Worm (Caenorhabditis elegans) whole organism, dauer: ENCODE measurements around the gene F35A5.2.

Experiments
- unc-62 ChIP-seq: sonication (generic microtip); optimal IDR thresholded peaks from 2 replicates; lab custom pipeline; 2017; ENCODE audit warnings: missing biosample characterization, missing genetic modification reagents, missing genetic modification characterization

Gene F35A5.2

ce11 chrX:3788483-3788882, 16.5 kb upstream of the F35A5.2 start:
- TF ChIP-seq unc-62 = no peak

- TF ChIP-seq unc-62 = no peak
Observed at ce11 chrX:3791098-3791497, 13.8 kb upstream of the F35A5.2 start.

- no peak for TF ChIP-seq unc-62
Observed at ce11 chrX:3792715-3793114, 12.2 kb upstream of the F35A5.2 start, which contains the start of gene idpp-5. Gene idpp-5 (minus strand): TSS chrX:3792815.

DNA sequence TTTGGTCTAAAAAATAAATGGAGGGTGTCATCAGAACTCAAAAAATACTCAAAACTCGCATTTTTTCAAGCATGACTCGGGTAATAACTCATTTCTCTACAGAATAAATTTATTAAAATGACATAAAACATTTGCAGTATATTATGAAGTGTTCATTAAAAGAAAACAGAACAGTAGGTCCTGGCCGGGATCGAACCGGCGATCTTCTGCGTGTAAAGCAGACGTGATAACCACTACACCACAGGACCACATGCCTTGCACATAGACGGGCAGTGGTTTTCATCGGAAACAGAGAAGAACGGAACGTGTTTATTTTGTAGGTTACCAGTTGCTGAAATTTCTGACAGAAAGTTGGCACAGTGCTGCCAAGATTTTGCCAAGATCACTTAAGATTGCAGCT, 11.5 kb upstream of the F35A5.2 start:
- TF ChIP-seq unc-62 = no peak

DNA sequence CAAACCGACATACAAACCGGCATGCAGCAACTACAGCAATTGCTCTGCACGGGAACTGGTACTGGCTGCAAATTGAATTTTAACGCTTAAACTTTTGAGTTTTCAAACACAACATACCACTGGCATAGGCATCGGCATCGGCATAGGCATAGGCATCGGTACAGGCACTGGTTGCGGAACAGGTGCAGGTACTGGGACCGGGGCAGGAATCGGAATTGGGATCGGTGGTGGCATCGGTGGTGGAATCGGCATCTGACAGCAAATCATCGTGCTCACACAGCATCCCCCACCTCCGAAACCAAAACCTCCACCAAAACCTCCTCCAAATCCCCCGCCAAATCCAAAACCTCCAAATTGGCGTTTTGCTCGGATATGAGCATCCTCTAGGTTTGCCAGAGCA, 10.8 kb upstream of the F35A5.2 start:
- TF ChIP-seq unc-62 = no peak

DNA sequence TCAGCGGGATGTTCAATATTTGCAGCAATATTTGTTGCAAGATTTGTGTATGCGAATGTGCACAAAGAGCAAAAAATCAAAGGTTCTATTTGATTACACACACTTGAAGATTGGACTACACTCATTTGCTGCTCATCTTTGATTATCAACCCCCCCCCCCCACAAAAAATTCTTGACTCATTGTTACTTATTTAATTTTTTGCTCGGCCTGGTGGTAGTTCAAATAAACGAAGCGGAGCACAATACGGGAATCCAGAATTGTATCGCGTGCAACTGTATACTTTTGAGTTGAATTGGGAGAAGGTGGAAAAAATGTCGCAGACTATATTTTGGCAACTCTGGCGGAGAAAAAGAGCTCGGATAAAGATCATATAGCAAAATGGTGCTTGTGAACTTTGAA, 9.3 kb upstream of the F35A5.2 start, which contains the start of gene F35A5.5:
TSS of gene F35A5.5 (minus strand) at position 101 of the 400 bp plus-strand sequence.
- no peak for TF ChIP-seq unc-62

ce11 chrX:3797882-3798281, 7.1 kb upstream of the F35A5.2 start, which contains the start of gene abu-10:
Gene abu-10 (plus strand): TSS chrX:3798182.
- no peak for TF ChIP-seq unc-62

ce11 chrX:3798288-3798687, 6.6 kb upstream of the F35A5.2 start:
- TF ChIP-seq unc-62 = no peak

DNA sequence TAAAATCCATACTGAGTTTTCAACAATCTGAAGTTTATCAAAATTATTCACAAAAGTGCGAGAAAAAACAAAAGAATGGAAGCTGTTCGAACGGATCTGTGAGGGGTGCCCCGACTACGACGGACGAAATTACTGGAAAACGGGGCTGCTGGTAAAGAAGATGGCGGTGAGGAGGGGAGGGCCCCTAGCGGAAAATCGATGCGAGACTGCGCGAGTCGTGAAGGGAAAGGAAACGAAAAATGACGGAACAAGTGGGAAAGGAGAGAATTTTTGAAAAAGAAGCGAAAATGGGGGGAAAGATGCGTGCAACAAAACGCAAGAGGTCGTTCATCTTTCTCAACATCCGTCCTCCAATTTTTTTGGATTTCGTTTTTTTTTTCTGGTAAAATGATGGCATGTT, 2.2 kb upstream of the F35A5.2 start:
- TF ChIP-seq unc-62 = no peak

ce11 chrX:3803314-3803713, 1.6 kb upstream of the F35A5.2 start, which contains the start of gene F35A5.8:
Gene F35A5.8 (minus strand): TSS chrX:3803464.
- TF ChIP-seq unc-62 = no peak

ce11 chrX:3807166-3807565, 2.2 kb downstream of the F35A5.2 start, which contains the start of gene F35A5.1:
Gene F35A5.1 (plus strand): TSS chrX:3807466.
- no peak for TF ChIP-seq unc-62

- no peak for TF ChIP-seq unc-62
Observed at ce11 chrX:3814827-3815226, 9.9 kb downstream of the F35A5.2 start.

DNA sequence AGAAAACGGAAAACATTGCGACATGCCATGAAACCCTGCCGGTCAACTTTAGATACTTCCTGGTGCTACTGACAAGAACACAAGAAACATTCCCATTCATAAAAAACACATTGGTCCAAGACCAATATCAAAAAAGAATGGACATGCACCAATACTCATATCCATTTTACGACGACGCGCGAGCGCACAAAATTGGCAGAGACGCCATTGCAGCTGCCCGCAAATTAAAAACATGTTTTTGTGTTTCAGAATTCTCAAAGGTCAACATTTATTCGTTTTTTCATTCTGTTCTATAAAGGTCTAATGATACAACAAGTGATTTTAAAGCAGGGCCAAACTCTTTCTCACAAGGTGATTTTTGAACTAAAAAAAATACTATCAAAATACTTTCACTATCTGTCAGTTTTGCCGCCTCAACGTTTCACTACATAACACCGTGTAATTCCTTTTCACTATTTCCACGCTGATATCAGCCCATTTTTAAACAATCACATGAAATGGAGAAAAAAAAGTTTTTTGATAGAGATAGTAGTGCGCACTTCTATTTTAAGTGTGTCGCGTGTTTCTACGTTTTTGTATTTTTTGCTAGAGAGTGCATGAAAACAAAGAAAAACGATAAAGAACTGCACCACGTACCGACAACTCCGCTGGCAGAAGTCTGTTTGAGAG, 14.1 kb downstream of the F35A5.2 start:
- TF ChIP-seq unc-62 = no peak

ce11 chrX:3819697-3820096, 14.8 kb downstream of the F35A5.2 start:
- TF ChIP-seq unc-62 = no peak

- TF ChIP-seq unc-62 = no peak
Observed at ce11 chrX:3820666-3821065, 15.7 kb downstream of the F35A5.2 start.

DNA sequence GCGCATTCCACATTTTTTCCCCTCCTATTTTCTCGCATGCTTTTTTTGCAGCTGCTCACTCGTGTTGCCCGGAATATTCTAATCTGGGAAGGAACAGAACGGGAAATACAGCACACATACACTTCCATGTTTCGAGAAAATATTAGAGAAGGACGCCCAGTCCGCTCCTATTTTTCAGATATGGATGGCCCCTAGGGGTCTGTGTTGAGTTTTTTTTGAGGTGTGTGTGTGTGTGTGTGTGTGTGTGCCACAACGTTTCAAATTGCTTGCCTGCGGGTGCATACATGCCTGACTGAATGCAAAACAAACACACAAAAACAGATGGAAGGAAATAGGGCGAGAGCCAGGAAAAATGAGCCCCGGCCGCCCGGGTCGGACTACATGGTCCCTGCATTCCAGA, 16.7 kb downstream of the F35A5.2 start:
- TF ChIP-seq unc-62 = no peak

DNA sequence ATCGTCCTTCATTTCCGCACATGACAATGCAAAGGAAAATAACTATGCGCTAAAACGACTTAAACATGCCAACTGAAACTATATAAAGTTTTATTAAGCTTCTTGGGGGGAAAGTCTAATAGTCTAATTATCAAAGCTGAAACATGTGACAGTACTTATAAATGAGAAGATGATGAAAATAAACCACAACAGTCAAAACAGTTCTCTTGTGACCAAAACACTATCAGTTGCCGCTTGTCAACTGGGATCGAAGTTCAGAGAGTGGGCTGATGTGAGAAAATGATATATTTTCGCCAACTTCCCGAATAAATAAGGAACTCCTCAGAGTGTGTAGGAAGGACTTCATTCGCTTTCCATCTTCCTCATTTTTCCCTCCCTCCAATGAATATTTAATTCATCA, 17.1 kb downstream of the F35A5.2 start:
- no peak for TF ChIP-seq unc-62

DNA sequence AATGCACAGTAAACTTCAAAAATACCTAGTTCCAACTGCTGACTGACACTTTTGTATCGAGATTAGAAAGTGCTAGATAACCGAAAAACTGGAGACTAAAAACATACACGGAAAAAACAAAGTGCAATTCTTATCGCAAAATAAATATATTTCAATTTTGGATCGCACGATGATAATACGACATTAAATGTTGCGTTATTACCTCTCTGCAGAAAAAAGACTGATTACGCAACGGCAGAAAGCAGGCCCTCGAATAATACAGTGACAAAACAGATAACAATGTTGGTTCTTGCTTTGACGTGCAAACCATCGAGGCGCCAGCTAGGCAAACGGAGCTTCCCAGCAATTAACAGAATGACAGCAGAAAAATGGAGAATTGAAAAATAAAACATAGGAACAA, 18.9 kb downstream of the F35A5.2 start:
- TF ChIP-seq unc-62 = no peak

DNA sequence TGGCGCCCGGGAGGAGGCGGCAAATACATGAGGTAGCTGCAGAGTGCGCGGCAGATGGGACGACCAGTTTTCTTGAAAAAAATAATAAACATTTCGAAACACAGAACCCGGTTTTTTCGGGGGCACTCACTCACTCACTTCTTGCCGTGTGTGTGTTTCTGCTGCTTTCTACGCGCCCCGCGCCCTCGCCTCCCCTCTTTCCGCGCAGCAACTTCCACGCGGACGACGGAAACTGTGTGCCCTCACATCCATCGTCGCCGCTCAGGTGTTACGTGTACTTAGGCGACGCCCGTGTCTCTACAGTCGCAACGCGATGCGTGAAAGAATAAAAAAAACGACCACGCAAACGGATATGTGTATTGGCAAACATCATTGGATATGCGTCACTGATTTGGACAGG, 19.5 kb downstream of the F35A5.2 start:
- no peak for TF ChIP-seq unc-62
